Worm (Caenorhabditis elegans) whole organism, young adult: ENCODE measurements around the gene M02D8.3.

Experiments
- B0035.1 ChIP-seq: sonication (generic microtip); optimal IDR thresholded peaks from 2 replicates; lab custom pipeline; 2016; ENCODE audit warnings: missing genetic modification characterization, mild to moderate bottlenecking, missing compliant biosample characterization, missing genotype, missing genetic modification reagents
- C17E4.6 ChIP-seq: fragments of 200-800 bp; sonication (Bioruptor generic); IDR thresholded peaks from 2 replicates; pipeline ENCODE4 v1.3.6; 2022; ENCODE audit warnings: missing genetic modification reagents, missing genetic modification characterization, missing compliant biosample characterization
- F39B2.1 ChIP-seq: fragments of 200-800 bp; sonication (Bioruptor generic); IDR thresholded peaks from 2 replicates; pipeline ENCODE4 v1.3.6; 2022; ENCODE audit warnings: missing genetic modification reagents, missing genetic modification characterization, missing compliant biosample characterization
- F52B5.7 ChIP-seq: sonication (generic microtip); optimal IDR thresholded peaks from 2 replicates; lab custom pipeline; 2016; ENCODE audit warnings: mild to moderate bottlenecking, missing genetic modification characterization, missing compliant biosample characterization
- F55B11.4 ChIP-seq: sonication (generic microtip); optimal IDR thresholded peaks from 2 replicates; lab custom pipeline; 2016; ENCODE audit warnings: missing compliant biosample characterization, missing genetic modification characterization, borderline replicate concordance; ENCODE audit not compliant: insufficient read depth
- T07F8.4 ChIP-seq: sonication (generic microtip); optimal IDR thresholded peaks from 2 replicates; lab custom pipeline; 2016; ENCODE audit warnings: mild to moderate bottlenecking, missing genetic modification characterization, moderate library complexity, missing compliant biosample characterization
- Y56A3A.18 ChIP-seq: fragments of 200-800 bp; sonication (Bioruptor generic); IDR thresholded peaks from 2 replicates; pipeline ENCODE4 v1.3.6; 2022; ENCODE audit warnings: missing genetic modification reagents, missing genetic modification characterization, missing compliant biosample characterization
- Y67H2A.10 ChIP-seq: fragments of 200-800 bp; sonication (Bioruptor generic); conservative IDR thresholded peaks from 2 replicates; pipeline ENCODE4 v1.3.6; 2022; ENCODE audit warnings: missing genetic modification reagents, missing genetic modification characterization, missing compliant biosample characterization
- Y79H2A.3 ChIP-seq: fragments of 200-800 bp; sonication (Bioruptor generic); conservative IDR thresholded peaks from 2 replicates; pipeline ENCODE4 v1.3.6; 2022; ENCODE audit warnings: missing genetic modification reagents, missing genetic modification characterization, missing compliant biosample characterization
- ZK185.1 ChIP-seq: sonication (generic microtip); optimal IDR thresholded peaks from 2 replicates; lab custom pipeline; 2016; ENCODE audit warnings: mild to moderate bottlenecking, missing genetic modification characterization, missing compliant biosample characterization; ENCODE audit not compliant: poor library complexity, severe bottlenecking
- ama-1 ChIP-seq, 3 experiments: fragments of 150-350 bp in 1 of 3; sonication (generic microtip) in 2 of 3; optimal IDR thresholded peaks; 2 replicates each; lab custom pipeline; 2014 to 2018; ENCODE audit warnings: missing biosample characterization in 2 of 3, missing genetic modification characterization in 2 of 3, missing genetic modification reagents in 2 of 3
- aptf-2 ChIP-seq: fragments of 200-800 bp; sonication (Bioruptor generic); conservative IDR thresholded peaks from 2 replicates; pipeline ENCODE4 v1.3.6; 2022; ENCODE audit warnings: missing genetic modification reagents, missing genetic modification characterization, missing compliant biosample characterization
- bed-2 ChIP-seq: fragments of 200-800 bp; sonication (Bioruptor generic); IDR thresholded peaks from 2 replicates; pipeline ENCODE4 v1.3.6; 2022; ENCODE audit warnings: missing genetic modification reagents, missing genetic modification characterization, missing compliant biosample characterization
- die-1 ChIP-seq: sonication (generic microtip); optimal IDR thresholded peaks from 2 replicates; lab custom pipeline; 2016; ENCODE audit warnings: missing genotype, mild to moderate bottlenecking, missing genetic modification characterization, missing compliant biosample characterization
- dpl-1 ChIP-seq: fragments of 150-350 bp; optimal IDR thresholded peaks from 2 replicates; lab custom pipeline; 2014; ENCODE audit warnings: missing biosample characterization, missing genetic modification reagents, missing genetic modification characterization
- egl-18 ChIP-seq: fragments of 200-800 bp; sonication (Bioruptor generic); IDR thresholded peaks from 2 replicates; pipeline ENCODE4 v1.3.6; 2022; ENCODE audit warnings: missing genetic modification reagents, missing genetic modification characterization, missing compliant biosample characterization
- egl-44 ChIP-seq: fragments of 200-800 bp; sonication (Bioruptor generic); IDR thresholded peaks from 2 replicates; pipeline ENCODE4 v1.3.6; 2022; ENCODE audit warnings: missing genetic modification reagents, missing genetic modification characterization, missing compliant biosample characterization
- gei-17 ChIP-seq: fragments of 200-800 bp; sonication (Bioruptor generic); optimal IDR thresholded peaks from 2 replicates; lab custom pipeline; 2018; ENCODE audit warnings: mild to moderate bottlenecking, missing genetic modification characterization, missing compliant biosample characterization
- him-1 ChIP-seq: sonication (generic microtip); optimal IDR thresholded peaks from 2 replicates; lab custom pipeline; 2016; ENCODE audit warnings: missing genotype, missing genetic modification reagents, missing genetic modification characterization, missing compliant biosample characterization
- lag-1 ChIP-seq: fragments of 200-800 bp; sonication (Bioruptor generic); IDR thresholded peaks from 2 replicates; pipeline ENCODE4 v1.3.6; 2022; ENCODE audit warnings: missing genetic modification reagents, missing genetic modification characterization, missing compliant biosample characterization
- let-607 ChIP-seq, 2 experiments: fragments of 200-800 bp in 1 of 2; sonication (Bioruptor generic) in 1 of 2; sonication (generic microtip) in 1 of 2; optimal IDR thresholded peaks; 2 replicates each; lab custom pipeline; 2016 to 2018; ENCODE audit warnings: mild to moderate bottlenecking in 2 of 2, missing compliant biosample characterization in 2 of 2, missing genetic modification characterization in 2 of 2, moderate library complexity in 2 of 2, missing genotype in 1 of 2
- lin-35 ChIP-seq, 3 experiments: fragments of 150-350 bp in 2 of 3; sonication (generic microtip) in 1 of 3; optimal IDR thresholded peaks; 2 replicates each; lab custom pipeline; 2014 to 2018; ENCODE audit warnings: missing biosample characterization in 3 of 3, missing genetic modification characterization in 3 of 3, missing genetic modification reagents in 3 of 3
- lsl-1 ChIP-seq: fragments of 200-800 bp; sonication (Bioruptor generic); optimal IDR thresholded peaks from 2 replicates; lab custom pipeline; 2018; ENCODE audit warnings: mild to moderate bottlenecking, missing genetic modification characterization, moderate library complexity, missing compliant biosample characterization
- madf-6 ChIP-seq: fragments of 200-800 bp; sonication (Bioruptor generic); IDR thresholded peaks from 2 replicates; pipeline ENCODE4 v1.3.6; 2022; ENCODE audit warnings: missing genetic modification reagents, missing genetic modification characterization, missing compliant biosample characterization
- mel-28 ChIP-seq: sonication (generic microtip); optimal IDR thresholded peaks from 2 replicates; lab custom pipeline; 2016; ENCODE audit warnings: borderline replicate concordance, mild to moderate bottlenecking, missing genetic modification characterization, missing compliant biosample characterization
- nfya-2 ChIP-seq: fragments of 200-800 bp; sonication (Bioruptor generic); IDR thresholded peaks from 2 replicates; pipeline ENCODE4 v1.3.6; 2022; ENCODE audit warnings: missing genetic modification reagents, missing genetic modification characterization, missing compliant biosample characterization
- nfyb-1 ChIP-seq: fragments of 200-800 bp; sonication (Bioruptor generic); IDR thresholded peaks from 2 replicates; pipeline ENCODE4 v1.3.6; 2022; ENCODE audit warnings: missing genetic modification reagents, missing genetic modification characterization, missing compliant biosample characterization
- nhr-80 ChIP-seq: sonication (generic microtip); optimal IDR thresholded peaks from 2 replicates; lab custom pipeline; 2016; ENCODE audit warnings: missing genetic modification characterization, missing compliant biosample characterization
- nhr-90 ChIP-seq: sonication (generic microtip); optimal IDR thresholded peaks from 2 replicates; lab custom pipeline; 2016; ENCODE audit warnings: missing genotype, mild to moderate bottlenecking, missing genetic modification characterization, missing compliant biosample characterization
- rpc-1 ChIP-seq, 2 experiments: fragments of 150-350 bp in 1 of 2; sonication (generic microtip) in 1 of 2; optimal IDR thresholded peaks; 2 replicates each; lab custom pipeline; 2014 to 2018; ENCODE audit warnings: missing biosample characterization in 1 of 2, missing genetic modification characterization in 1 of 2, missing genetic modification reagents in 1 of 2, missing genotype in 1 of 2
- snpc-1.3 ChIP-seq: sonication (generic microtip); optimal IDR thresholded peaks from 2 replicates; lab custom pipeline; 2017; ENCODE audit warnings: missing genetic modification characterization, mild to moderate bottlenecking, missing compliant biosample characterization, antibody characterized with exemption, moderate library complexity, missing genotype, missing genetic modification reagents; ENCODE audit not compliant: insufficient read depth
- sptf-2 ChIP-seq: fragments of 200-800 bp; sonication (Bioruptor generic); optimal IDR thresholded peaks from 2 replicates; lab custom pipeline; 2018; ENCODE audit warnings: mild to moderate bottlenecking, missing genetic modification characterization, missing compliant biosample characterization
- unc-130 ChIP-seq: sonication (generic microtip); optimal IDR thresholded peaks from 2 replicates; lab custom pipeline; 2016; ENCODE audit warnings: missing genetic modification reagents, missing genetic modification characterization, missing compliant biosample characterization
- ztf-22 ChIP-seq: fragments of 200-800 bp; sonication (Bioruptor generic); optimal IDR thresholded peaks from 2 replicates; lab custom pipeline; 2018; ENCODE audit warnings: mild to moderate bottlenecking, missing genetic modification characterization, moderate library complexity, missing compliant biosample characterization

M02D8.3 gene

DNA sequence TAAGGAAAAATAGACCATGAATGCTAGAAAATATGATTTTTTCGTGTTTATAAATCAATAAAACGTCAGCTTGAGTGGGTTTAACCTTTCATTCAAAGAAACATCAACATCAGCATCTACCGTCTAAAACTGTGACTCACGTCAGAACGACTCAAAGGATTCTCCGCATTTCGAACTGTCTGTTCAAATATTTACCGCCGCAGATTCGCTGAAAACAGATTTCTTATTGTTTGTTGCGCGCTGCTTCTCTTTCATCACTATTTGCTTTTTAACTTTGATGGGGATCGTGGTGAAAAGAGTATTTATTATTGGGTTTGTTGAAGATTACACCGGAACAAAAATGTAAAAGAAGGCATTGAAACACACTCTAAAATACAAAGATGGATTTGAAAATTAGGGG lies 15.5 kb downstream of the M02D8.3 start:
- TF ChIP-seq die-1 (tag; lab: Kevin White, UChicago) (no peak), sptf-2 (GFP tag; lab: Kevin White, UChicago) (no peak), egl-44 (GFP tag; lab: Robert Waterston, UW) (no peak), F55B11.4 (tag; lab: Kevin White, UChicago) (no peak), aptf-2 (GFP tag; lab: Robert Waterston, UW) (no peak), F52B5.7 (no peak), Y56A3A.18 (GFP tag; lab: Robert Waterston, UW) (no peak), snpc-1.3 (tag; lab: Kevin White, UChicago) (no peak), egl-18 (GFP tag; lab: Robert Waterston, UW) (no peak), nhr-90 (tag; lab: Kevin White, UChicago) (no peak), nfyb-1 (GFP tag; lab: Robert Waterston, UW) (no peak), B0035.1 (no peak), C17E4.6 (GFP tag; lab: Robert Waterston, UW) (no peak), mel-28 (no peak), ZK185.1 (tag; lab: Kevin White, UChicago) (no peak), lsl-1 (GFP tag; lab: Kevin White, UChicago) (no peak)
- TF ChIP-seq, all 124 proteins: peak for 0

DNA sequence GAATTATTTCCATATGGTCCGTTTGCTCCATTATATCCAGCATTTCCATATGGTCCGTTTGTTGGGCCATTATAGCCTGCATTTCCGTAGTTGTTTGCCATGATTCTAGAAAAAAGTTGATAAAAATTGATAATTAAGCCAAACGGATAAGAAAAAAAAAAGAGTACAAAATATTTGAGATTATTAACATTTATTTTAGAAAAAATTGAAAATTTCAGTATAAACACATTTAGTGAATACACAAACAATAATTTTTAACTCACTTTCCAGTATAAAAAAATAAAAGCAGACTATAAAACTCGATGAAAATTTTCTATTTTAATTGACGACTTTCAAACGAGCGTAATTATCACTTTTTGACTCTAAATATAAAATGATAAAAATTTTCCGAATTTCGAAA lies 16.2 kb downstream of the M02D8.3 start, which contains the start of gene F53A9.9:
TSS of gene F53A9.9 (minus strand) at position 101 of the 400 bp plus-strand sequence.
- TF ChIP-seq lag-1 (GFP tag; lab: Robert Waterston, UW) (no peak), rpc-1 (optimal IDR thresholded peaks at IDR 0.05; lab: Kevin White, UChicago) (no peak), rpc-1 (tag; optimal IDR thresholded peaks at IDR 0.05; lab: Kevin White, UChicago) (no peak), madf-6 (GFP tag; lab: Robert Waterston, UW) (no peak), lin-35 (GFP tag; optimal IDR thresholded peaks at IDR 0.05; lab: Kevin White, UChicago) (no peak), Y67H2A.10 (GFP tag; lab: Robert Waterston, UW) (no peak), snpc-1.3 (tag; lab: Kevin White, UChicago) (no peak), unc-130 (no peak), ama-1 (optimal IDR thresholded peaks at IDR 0.05; lab: Kevin White, UChicago) (no peak), ama-1 (GFP tag; optimal IDR thresholded peaks at IDR 0.05; lab: Kevin White, UChicago) (no peak), Y79H2A.3 (GFP tag; lab: Robert Waterston, UW) (no peak), him-1 (tag; lab: Kevin White, UChicago) (no peak), ZK185.1 (tag; lab: Kevin White, UChicago) (no peak), egl-18 (GFP tag; lab: Robert Waterston, UW) (no peak), F39B2.1 (GFP tag; lab: Robert Waterston, UW) (no peak), gei-17 (GFP tag; lab: Kevin White, UChicago) (no peak), dpl-1 (GFP tag; lab: Kevin White, UChicago) (no peak), T07F8.4 (tag; lab: Kevin White, UChicago) (no peak), nfya-2 (GFP tag; lab: Robert Waterston, UW) (no peak), C17E4.6 (GFP tag; lab: Robert Waterston, UW) (no peak), egl-44 (GFP tag; lab: Robert Waterston, UW) (no peak)

- TF ChIP-seq ztf-22 (peak; percentile 9), nhr-80 (peak; percentile 67), bed-2 (GFP tag; lab: Robert Waterston, UW) (no peak), let-607 (tag; optimal IDR thresholded peaks at IDR 0.05; lab: Kevin White, UChicago) (peak in 1 of 2 experiments; percentile 1)
Measured at ce11 chrX:8719888-8720287, 16.9 kb downstream of the M02D8.3 start.
